Comparison of ENCODE assay signal across 3 fruit fly cellular contexts in the genomic region with DNA sequence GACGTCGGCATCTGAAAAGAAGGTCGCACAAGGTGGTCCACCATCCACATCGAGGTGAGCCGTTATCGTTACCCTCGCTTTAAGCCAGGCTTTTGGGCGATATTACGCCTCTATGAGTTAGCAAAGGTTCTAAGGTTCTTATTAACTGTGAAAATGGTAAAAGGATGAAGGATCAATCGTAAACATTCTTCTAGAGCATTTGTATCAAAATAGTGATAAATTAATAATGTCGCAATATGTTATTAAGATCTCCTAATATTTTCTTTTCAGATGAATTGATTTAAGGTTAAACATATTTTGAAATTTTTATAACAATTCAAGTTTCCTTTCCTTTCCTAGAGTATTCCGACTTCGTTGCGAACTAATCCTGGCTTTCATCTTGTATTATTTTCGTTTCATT.
TF ChIP-seq lines count a peak whose summit lies in the region.

No protein-coding gene starts in this region.

- no peak for TF ChIP-seq CTCF in whole organism, embryonic (GFP tag; optimal IDR thresholded peaks at IDR 0.05; lab: Kevin White, UChicago)

TF ChIP-seq in whole organism, embryonic, 481 proteins besides CTCF, POLR2A, EP300 and RAD21 (continues in another document):
- peak; percentile 4 for TF ChIP-seq HLH54F (GFP tag; optimal IDR thresholded peaks at IDR 0.05; lab: Kevin White, UChicago)
- TF ChIP-seq Drgx (GFP tag; IDR thresholded peaks at IDR 0.05; lab: Robert Waterston, UW), result no peak
- TF ChIP-seq Rx (GFP tag; IDR thresholded peaks at IDR 0.05; lab: Robert Waterston, UW), result no peak
- TF ChIP-seq Taf1 (GFP tag; IDR thresholded peaks at IDR 0.05; lab: Robert Waterston, UW), result no peak
- no peak for TF ChIP-seq CG3726 (GFP tag; IDR thresholded peaks at IDR 0.05; lab: Robert Waterston, UW)
- no peak for TF ChIP-seq Bdp1 (GFP tag; optimal IDR thresholded peaks at IDR 0.05; lab: Kevin White, UChicago)
- no peak for TF ChIP-seq CG2199 (GFP tag; IDR thresholded peaks at IDR 0.05; lab: Robert Waterston, UW)
- TF ChIP-seq CG4820 (GFP tag; optimal IDR thresholded peaks at IDR 0.05; lab: Kevin White, UChicago), result no peak
- TF ChIP-seq sc (optimal IDR thresholded peaks at IDR 0.05; lab: Kevin White, UChicago), result no peak
- no peak for TF ChIP-seq sc (GFP tag; optimal IDR thresholded peaks at IDR 0.05; lab: Kevin White, UChicago)
- no peak for TF ChIP-seq CG34422 (GFP tag; IDR thresholded peaks at IDR 0.05; lab: Robert Waterston, UW)
- no peak for TF ChIP-seq mirr (GFP tag; optimal IDR thresholded peaks at IDR 0.05; lab: Kevin White, UChicago)
- no peak for TF ChIP-seq kni (GFP tag; optimal IDR thresholded peaks at IDR 0.05; lab: Kevin White, UChicago)
- TF ChIP-seq CHES-1-like (GFP tag; optimal IDR thresholded peaks at IDR 0.05; lab: Kevin White, UChicago), result no peak
- TF ChIP-seq cas (GFP tag; IDR thresholded peaks at IDR 0.05; lab: Robert Waterston, UW), result no peak
- no peak for TF ChIP-seq NFAT (GFP tag; IDR thresholded peaks at IDR 0.05; lab: Robert Waterston, UW)
- TF ChIP-seq pho (GFP tag; optimal IDR thresholded peaks at IDR 0.05; lab: Kevin White, UChicago), result no peak
- no peak for TF ChIP-seq lbe (GFP tag; optimal IDR thresholded peaks at IDR 0.05; lab: Kevin White, UChicago)
- TF ChIP-seq Opbp (GFP tag; IDR thresholded peaks at IDR 0.05; lab: Robert Waterston, UW; ENCODE audit: partially characterized antibody), result no peak
- TF ChIP-seq HLH4C (GFP tag; IDR thresholded peaks at IDR 0.05; lab: Robert Waterston, UW; ENCODE audit: partially characterized antibody), result no peak
- no peak for TF ChIP-seq lilli (GFP tag; optimal IDR thresholded peaks at IDR 0.05; lab: Kevin White, UChicago)
- no peak for TF ChIP-seq C15 (GFP tag; IDR thresholded peaks at IDR 0.05; lab: Robert Waterston, UW)
- peak; percentile 23 for TF ChIP-seq CG8924 (tag; optimal IDR thresholded peaks at IDR 0.05; lab: Kevin White, UChicago)
- TF ChIP-seq CG8478 (optimal IDR thresholded peaks at IDR 0.05; lab: Kevin White, UChicago), result no peak
- TF ChIP-seq ems (GFP tag; optimal IDR thresholded peaks at IDR 0.05; lab: Kevin White, UChicago), result no peak
- peak; percentile 5 for TF ChIP-seq phol (tag; optimal IDR thresholded peaks at IDR 0.05; lab: Kevin White, UChicago)
- TF ChIP-seq Sox102F (GFP tag; optimal IDR thresholded peaks at IDR 0.05; lab: Kevin White, UChicago), result peak; percentile 19
- TF ChIP-seq Ravus (GFP tag; IDR thresholded peaks at IDR 0.05; lab: Robert Waterston, UW), result no peak
- TF ChIP-seq nmo (GFP tag; optimal IDR thresholded peaks at IDR 0.05; lab: Kevin White, UChicago), result peak; percentile 17
- TF ChIP-seq CG32532 (GFP tag; IDR thresholded peaks at IDR 0.05; lab: Robert Waterston, UW), result no peak

TF ChIP-seq in whole organism, prepupa, 60 proteins besides CTCF, POLR2A, EP300 and RAD21:
- no peak for TF ChIP-seq Hr38 (GFP tag; optimal IDR thresholded peaks at IDR 0.05; lab: Kevin White, UChicago)
- TF ChIP-seq achi (GFP tag; optimal IDR thresholded peaks at IDR 0.05; lab: Kevin White, UChicago), result peak; percentile 17
- no peak for TF ChIP-seq CG6854 (GFP tag; optimal IDR thresholded peaks at IDR 0.05; lab: Kevin White, UChicago)
- TF ChIP-seq Hr4 (GFP tag; optimal IDR thresholded peaks at IDR 0.05; lab: Kevin White, UChicago), result peak; percentile 71
- TF ChIP-seq CG3032 (tag; optimal IDR thresholded peaks at IDR 0.05; lab: Kevin White, UChicago), result no peak
- TF ChIP-seq CG15336 (GFP tag; IDR thresholded peaks at IDR 0.05; lab: Robert Waterston, UW), result peak; percentile 36; the same call in 1 of the 2 replicates
- TF ChIP-seq topi (GFP tag; optimal IDR thresholded peaks at IDR 0.05; lab: Kevin White, UChicago), result no peak
- no peak for TF ChIP-seq OdsH (GFP tag; optimal IDR thresholded peaks at IDR 0.05; lab: Kevin White, UChicago)
- TF ChIP-seq Eip75B (GFP tag; optimal IDR thresholded peaks at IDR 0.05; lab: Kevin White, UChicago), result no peak
- peak; percentile 56 for TF ChIP-seq dac (GFP tag; optimal IDR thresholded peaks at IDR 0.05; lab: Kevin White, UChicago)
- TF ChIP-seq CG32006 (GFP tag; optimal IDR thresholded peaks at IDR 0.05; lab: Kevin White, UChicago), result peak; percentile 83
- TF ChIP-seq pdm3 (GFP tag; optimal IDR thresholded peaks at IDR 0.05; lab: Kevin White, UChicago), result peak; percentile 31
- TF ChIP-seq eg (GFP tag; IDR thresholded peaks at IDR 0.05; lab: Robert Waterston, UW), result 0 out of 3 replicates have a peak, but pooled peaks have one; percentile 12
- TF ChIP-seq CG8632 (GFP tag; optimal IDR thresholded peaks at IDR 0.05; lab: Kevin White, UChicago), result no peak
- TF ChIP-seq CG6276 (GFP tag; optimal IDR thresholded peaks at IDR 0.05; lab: Kevin White, UChicago), result peak; percentile 46
- peak; percentile 71 for TF ChIP-seq CG4318 (GFP tag; optimal IDR thresholded peaks at IDR 0.05; lab: Kevin White, UChicago)
- no peak for TF ChIP-seq Eip93F (GFP tag; optimal IDR thresholded peaks at IDR 0.05; lab: Kevin White, UChicago)
- no peak for TF ChIP-seq fkh (GFP tag; optimal IDR thresholded peaks at IDR 0.05; lab: Kevin White, UChicago)
- peak; percentile 72 for TF ChIP-seq Eip78C (GFP tag; lab: Kevin White, UChicago)
- 0 out of 3 replicates have a peak, but pooled peaks have one; percentile 15 for TF ChIP-seq CG8119 (GFP tag; IDR thresholded peaks at IDR 0.05; lab: Robert Waterston, UW)
TF ChIP-seq in whole organism, prepupa: peak in this region for 11.

TF ChIP-seq in whole organism, pupa, 21 proteins besides CTCF, POLR2A, EP300 and RAD21:
- peak; percentile 34 for TF ChIP-seq CG8301 (tag; optimal IDR thresholded peaks at IDR 0.05; lab: Kevin White, UChicago)
- TF ChIP-seq Ets98B (GFP tag; IDR thresholded peaks at IDR 0.05; lab: Robert Waterston, UW), result no peak; the same call in 1 of the 2 replicates
- TF ChIP-seq CG10348 (GFP tag; IDR thresholded peaks at IDR 0.05; lab: Robert Waterston, UW), result no peak
- TF ChIP-seq CG15710 (tag; optimal IDR thresholded peaks at IDR 0.05; lab: Kevin White, UChicago), result no peak
- peak; percentile 52; the same call in 1 of the 2 replicates for TF ChIP-seq CG32121 (GFP tag; IDR thresholded peaks at IDR 0.05; lab: Robert Waterston, UW)

Comparison
In these comparisons a context has a peak if more than half of its experiments do, and no peak if none do; other contexts are left out.
1. Of the 7 proteins assayed by ChIP-seq in both whole organism, embryonic and whole organism, prepupa: peak only in whole organism, embryonic: Sox102F; only in whole organism, prepupa: none; in both: none; in neither: 6.